Worm (Caenorhabditis elegans): ENCODE measurements around the gene F54D5.23.

DNA sequence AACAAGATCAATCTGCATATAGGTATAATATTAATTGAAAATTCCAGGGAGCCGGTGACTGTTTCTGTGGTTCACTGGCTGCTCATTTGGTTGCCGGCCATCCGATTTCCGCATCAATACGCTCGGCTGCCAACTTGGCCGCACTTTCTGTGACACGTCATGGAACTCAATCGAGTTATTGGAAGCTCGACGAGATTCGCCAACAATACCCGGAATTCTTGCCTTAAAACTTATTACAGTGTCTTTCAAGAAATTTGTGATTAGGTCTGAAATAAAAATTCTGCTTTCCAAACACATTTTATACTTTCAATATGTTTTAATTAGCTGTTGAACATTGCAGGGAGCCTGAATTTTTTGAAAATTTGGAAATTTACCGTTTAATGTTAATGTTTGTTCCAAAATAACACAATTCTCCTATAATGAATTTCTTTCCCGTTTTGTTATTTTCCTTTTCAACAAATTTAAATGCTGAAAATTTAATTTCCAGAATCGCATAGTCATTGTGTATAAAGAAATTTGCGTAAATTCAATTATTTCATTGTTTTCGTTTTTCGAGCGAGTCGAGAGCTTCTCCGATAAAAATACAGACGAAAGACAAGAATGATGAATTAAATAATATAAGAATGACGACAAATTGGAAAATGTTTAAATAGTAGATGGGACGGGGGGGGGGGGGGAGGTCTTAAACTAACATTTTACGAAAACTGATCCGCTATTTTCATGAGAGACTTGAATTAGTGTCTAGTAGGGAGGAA is 45.2 kb upstream of the F54D5.23 start:
- TF ChIP-seq elt-3 (tag; optimal IDR thresholded peaks at IDR 0.05) = no peak
- no peak for TF ChIP-seq sptf-1 (tag; optimal IDR thresholded peaks at IDR 0.05)
